Fruit fly (Drosophila melanogaster) whole organism, prepupa: ENCODE data around the gene Or88a.

Experiments used
- Blimp-1 ChIP-seq: fragments of 200-800 bp; sonication (Bioruptor generic); optimal IDR thresholded peaks from 3 replicates; lab custom pipeline; 2017; ENCODE audit warnings: missing biosample characterization, missing genetic modification characterization, mild to moderate bottlenecking, moderate library complexity, missing genetic modification reagents
- CG10631 ChIP-seq: fragments of 200-800 bp; sonication (Bioruptor generic); optimal IDR thresholded peaks from 2 replicates; lab custom pipeline; 2016; ENCODE audit warnings: missing biosample characterization, missing genetic modification characterization
- CG10669 ChIP-seq: fragments of 200-800 bp; sonication (Bioruptor generic); optimal IDR thresholded peaks from 3 replicates; lab custom pipeline; 2018; ENCODE audit warnings: missing biosample characterization, mild to moderate bottlenecking, missing genetic modification characterization, moderate library complexity
- CG11294 ChIP-seq: fragments of 200-800 bp; sonication (Bioruptor generic); IDR thresholded peaks from 2 replicates; pipeline ENCODE4 v1.3.6; 2022; ENCODE audit warnings: missing biosample characterization, missing genetic modification characterization
- CG11762 ChIP-seq: fragments of 200-800 bp; sonication (Bioruptor generic); optimal IDR thresholded peaks from 3 replicates; lab custom pipeline; 2016; ENCODE audit warnings: missing biosample characterization, missing genetic modification characterization; ENCODE audit not compliant: insufficient read depth
- CG15336 ChIP-seq: fragments of 200-800 bp; sonication (Bioruptor generic); IDR thresholded peaks from 2 replicates; pipeline ENCODE4 v1.3.6; 2022; ENCODE audit warnings: missing biosample characterization, missing genetic modification characterization
- CG31627 ChIP-seq: fragments of 200-800 bp; sonication (Bioruptor generic); optimal IDR thresholded peaks from 3 replicates; lab custom pipeline; 2016; ENCODE audit warnings: missing biosample characterization, missing genetic modification characterization
- CG32006 ChIP-seq: fragments of 200-800 bp; sonication (Bioruptor generic); optimal IDR thresholded peaks from 3 replicates; lab custom pipeline; 2017; ENCODE audit warnings: missing biosample characterization, mild to moderate bottlenecking, missing genetic modification characterization
- CG34406 ChIP-seq: fragments of 200-800 bp; sonication (Bioruptor generic); optimal IDR thresholded peaks from 3 replicates; lab custom pipeline; 2016; ENCODE audit warnings: missing biosample characterization, missing genetic modification characterization
- CG3919 ChIP-seq: fragments of 200-800 bp; sonication (Bioruptor generic); optimal IDR thresholded peaks from 3 replicates; lab custom pipeline; 2016; ENCODE audit warnings: missing biosample characterization, missing genetic modification characterization
- CG4318 ChIP-seq: fragments of 200-800 bp; sonication (Bioruptor generic); optimal IDR thresholded peaks from 3 replicates; lab custom pipeline; 2017; ENCODE audit warnings: missing biosample characterization, mild to moderate bottlenecking, missing genetic modification characterization
- CG6792 ChIP-seq: fragments of 200-800 bp; sonication (Bioruptor generic); optimal IDR thresholded peaks from 3 replicates; lab custom pipeline; 2016; ENCODE audit warnings: missing biosample characterization, missing genetic modification characterization
- CG6808 ChIP-seq: fragments of 200-800 bp; sonication (Bioruptor generic); optimal IDR thresholded peaks from 3 replicates; lab custom pipeline; 2017; ENCODE audit warnings: missing biosample characterization, missing genetic modification characterization, mild to moderate bottlenecking, moderate library complexity, missing genetic modification reagents
- CG7368 ChIP-seq: fragments of 200-800 bp; sonication (Bioruptor generic); optimal IDR thresholded peaks from 3 replicates; lab custom pipeline; 2016; ENCODE audit warnings: missing biosample characterization, missing genetic modification characterization
- CG8119 ChIP-seq: fragments of 200-800 bp; sonication (Bioruptor generic); IDR thresholded peaks from 3 replicates; pipeline ENCODE4 v1.3.6; 2022; ENCODE audit warnings: missing biosample characterization, missing genetic modification characterization
- CG8319 ChIP-seq: fragments of 200-800 bp; sonication (Bioruptor generic); optimal IDR thresholded peaks from 3 replicates; lab custom pipeline; 2016; ENCODE audit warnings: missing biosample characterization, missing genetic modification characterization
- CG8632 ChIP-seq: fragments of 200-800 bp; sonication (Bioruptor generic); optimal IDR thresholded peaks from 3 replicates; lab custom pipeline; 2016; ENCODE audit warnings: missing biosample characterization, missing genetic modification characterization
- Eip75B ChIP-seq: fragments of 200-800 bp; sonication (Bioruptor generic); optimal IDR thresholded peaks from 3 replicates; lab custom pipeline; 2016; ENCODE audit warnings: missing biosample characterization, missing genetic modification characterization
- Eip78C ChIP-seq: fragments of 200-800 bp; sonication (Bioruptor generic); peaks from one replicate; lab custom pipeline; 2016; ENCODE audit warnings: missing biosample characterization, missing genetic modification characterization
- Eip93F ChIP-seq: fragments of 200-800 bp; sonication (Bioruptor generic); optimal IDR thresholded peaks from 2 replicates; lab custom pipeline; 2016; ENCODE audit warnings: missing biosample characterization, mild to moderate bottlenecking, missing genetic modification characterization
- Ets21C ChIP-seq: fragments of 200-800 bp; sonication (Bioruptor generic); optimal IDR thresholded peaks from 3 replicates; lab custom pipeline; 2016; ENCODE audit warnings: missing biosample characterization, missing genetic modification characterization
- Ets96B ChIP-seq: fragments of 200-800 bp; optimal IDR thresholded peaks from 2 replicates; lab custom pipeline; 2019; ENCODE audit warnings: missing biosample characterization, mild to moderate bottlenecking, missing genetic modification characterization, moderate library complexity
- Hr38 ChIP-seq: sonication (Bioruptor generic); optimal IDR thresholded peaks from 2 replicates; lab custom pipeline; 2016; ENCODE audit warnings: missing biosample characterization, missing genetic modification characterization
- Hr39 ChIP-seq: fragments of 200-800 bp; sonication (Bioruptor generic); optimal IDR thresholded peaks from 2 replicates; lab custom pipeline; 2016; ENCODE audit warnings: missing biosample characterization, missing genetic modification characterization
- Hr4 ChIP-seq: fragments of 200-800 bp; sonication (Bioruptor generic); optimal IDR thresholded peaks from 3 replicates; lab custom pipeline; 2016; ENCODE audit warnings: missing biosample characterization, missing genetic modification characterization
- Lpt ChIP-seq: fragments of 200-800 bp; sonication (Bioruptor generic); optimal IDR thresholded peaks from 3 replicates; lab custom pipeline; 2016; ENCODE audit warnings: missing biosample characterization, missing genetic modification characterization
- OdsH ChIP-seq: fragments of 200-800 bp; sonication (Bioruptor generic); optimal IDR thresholded peaks from 3 replicates; lab custom pipeline; 2016; ENCODE audit warnings: missing biosample characterization, missing genetic modification characterization
- Sox102F ChIP-seq: fragments of 200-800 bp; sonication (Bioruptor generic); optimal IDR thresholded peaks from 2 replicates; lab custom pipeline; 2016; ENCODE audit warnings: missing biosample characterization, mild to moderate bottlenecking, missing genetic modification characterization
- acj6 ChIP-seq: fragments of 200-800 bp; sonication (Bioruptor generic); optimal IDR thresholded peaks from 3 replicates; lab custom pipeline; 2016; ENCODE audit warnings: missing biosample characterization, missing genetic modification characterization
- cyc ChIP-seq: fragments of 200-800 bp; sonication (Bioruptor generic); optimal IDR thresholded peaks from 3 replicates; lab custom pipeline; 2016; ENCODE audit warnings: missing biosample characterization, missing genetic modification characterization
- dac ChIP-seq: fragments of 200-800 bp; sonication (Bioruptor generic); optimal IDR thresholded peaks from 2 replicates; lab custom pipeline; 2017; ENCODE audit warnings: missing biosample characterization, mild to moderate bottlenecking, missing genetic modification characterization
- eg ChIP-seq: fragments of 200-800 bp; sonication (Bioruptor generic); IDR thresholded peaks from 3 replicates; pipeline ENCODE4 v1.3.6; 2022; ENCODE audit warnings: missing biosample characterization, missing genetic modification characterization
- esn ChIP-seq: fragments of 200-800 bp; sonication (Bioruptor generic); optimal IDR thresholded peaks from 2 replicates; lab custom pipeline; 2016; ENCODE audit warnings: missing biosample characterization, mild to moderate bottlenecking, missing genetic modification characterization, moderate library complexity
- fd59A ChIP-seq: fragments of 200-800 bp; sonication (Bioruptor generic); optimal IDR thresholded peaks from 2 replicates; lab custom pipeline; 2017; ENCODE audit warnings: missing biosample characterization, mild to moderate bottlenecking, missing genetic modification characterization, missing genetic modification reagents
- fd85E ChIP-seq: fragments of 200-800 bp; sonication (Bioruptor generic); optimal IDR thresholded peaks from 3 replicates; lab custom pipeline; 2016; ENCODE audit warnings: missing biosample characterization, missing genetic modification characterization
- fkh ChIP-seq: fragments of 200-800 bp; sonication (Bioruptor generic); optimal IDR thresholded peaks from 3 replicates; lab custom pipeline; 2017; ENCODE audit warnings: missing biosample characterization, mild to moderate bottlenecking, missing genetic modification characterization, moderate library complexity
- lz ChIP-seq: fragments of 200-800 bp; sonication (Bioruptor generic); optimal IDR thresholded peaks from 3 replicates; lab custom pipeline; 2016; ENCODE audit warnings: missing biosample characterization, missing genetic modification characterization
- pdm3 ChIP-seq: fragments of 200-800 bp; sonication (Bioruptor generic); optimal IDR thresholded peaks from 3 replicates; lab custom pipeline; 2016; ENCODE audit warnings: missing biosample characterization, missing genetic modification characterization
- spab ChIP-seq: fragments of 200-800 bp; sonication (Bioruptor generic); optimal IDR thresholded peaks from 2 replicates; lab custom pipeline; 2017; ENCODE audit warnings: missing biosample characterization, mild to moderate bottlenecking, missing genetic modification characterization, missing genetic modification reagents
- svp ChIP-seq: fragments of 200-800 bp; sonication (Bioruptor generic); peaks from one replicate; lab custom pipeline; 2016; ENCODE audit warnings: missing biosample characterization, missing genetic modification characterization
- topi ChIP-seq: fragments of 200-800 bp; sonication (Bioruptor generic); optimal IDR thresholded peaks from 3 replicates; lab custom pipeline; 2016; ENCODE audit warnings: missing biosample characterization, missing genetic modification characterization
- vri ChIP-seq: fragments of 200-800 bp; sonication (Bioruptor generic); optimal IDR thresholded peaks from 3 replicates; lab custom pipeline; 2016; ENCODE audit warnings: missing biosample characterization, mild to moderate bottlenecking, missing genetic modification characterization

Or88a gene

DNA sequence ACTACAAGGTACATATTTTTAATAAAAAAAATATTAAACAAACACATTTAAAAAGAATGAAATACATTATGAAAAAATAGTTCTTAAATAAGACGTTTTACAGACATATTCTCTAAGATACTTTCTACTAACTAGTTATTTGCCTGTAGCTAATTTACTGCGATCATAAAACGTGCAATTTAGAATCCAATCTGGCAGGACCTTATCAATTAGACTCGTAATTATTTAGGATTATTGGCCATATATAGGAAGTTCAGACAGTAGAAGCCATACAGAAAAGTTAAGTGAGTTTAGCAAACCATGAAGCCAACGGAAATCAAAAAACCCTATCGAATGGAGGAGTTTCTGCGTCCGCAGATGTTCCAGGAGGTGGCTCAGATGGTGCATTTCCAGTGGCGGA, at the start of gene Or88a:
Gene Or88a (plus strand): TSS at position 301 of the 400 bp plus-strand sequence.
- TF ChIP-seq lz = no peak
- no peak for TF ChIP-seq topi (GFP tag; lab: Kevin White, UChicago)
- no peak for TF ChIP-seq acj6 (GFP tag; lab: Kevin White, UChicago)
- no peak for TF ChIP-seq CG10669 (GFP tag; lab: Kevin White, UChicago)
- TF ChIP-seq CG32006 (GFP tag; lab: Kevin White, UChicago) = no peak
- TF ChIP-seq Hr39 (GFP tag; lab: Kevin White, UChicago) = no peak
- TF ChIP-seq esn = no peak

DNA sequence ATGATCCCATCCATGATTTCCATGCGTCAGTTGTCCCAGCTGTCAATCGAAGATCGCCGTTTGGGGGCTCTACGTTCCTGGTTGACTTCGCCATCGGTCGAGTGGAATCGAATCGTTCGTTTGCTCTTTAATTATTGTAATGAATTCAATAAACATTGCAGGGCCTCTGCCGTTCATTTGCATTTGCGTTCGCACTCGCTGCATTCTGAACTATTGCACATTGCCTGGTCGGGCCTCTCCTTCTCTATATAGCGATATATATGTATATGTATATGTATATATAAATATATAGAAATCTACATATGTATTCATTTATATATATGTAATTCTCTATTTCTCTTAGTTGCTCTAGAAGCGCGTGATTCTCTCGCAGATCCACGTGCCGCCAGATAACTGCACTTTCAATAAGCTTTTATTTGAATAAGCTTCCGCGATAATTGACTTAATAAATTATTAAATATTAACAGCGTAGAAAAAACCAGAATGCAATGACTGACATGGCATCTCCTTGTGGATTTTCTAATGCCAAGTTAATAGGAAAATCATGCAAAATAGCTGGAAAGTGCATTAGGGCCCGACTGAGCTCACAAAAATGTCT, 49.4 kb upstream of the Or88a start:
- TF ChIP-seq Hr39 (GFP tag; lab: Kevin White, UChicago) = no peak
- peak; percentile 21 for TF ChIP-seq Eip78C
- no peak for TF ChIP-seq CG3919

DNA sequence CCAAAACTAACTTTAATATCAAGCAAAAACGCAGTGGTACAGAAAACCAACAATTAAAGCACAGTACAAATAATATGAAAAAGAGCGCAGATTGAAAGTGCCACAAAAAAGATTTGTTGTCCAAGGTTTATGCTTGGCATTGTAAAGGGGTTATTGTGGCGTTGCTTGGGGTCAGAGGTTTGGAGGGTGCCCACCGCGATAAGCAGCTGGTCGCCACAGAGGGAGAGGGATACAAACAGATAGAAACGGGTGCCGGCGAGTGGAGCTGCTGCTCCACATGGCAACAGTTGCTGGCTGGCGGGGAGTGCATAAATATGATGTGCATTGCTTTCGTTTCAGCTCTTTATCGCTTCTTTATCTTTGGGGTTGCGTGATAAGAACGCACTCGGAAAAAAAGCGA, 48.8 kb upstream of the Or88a start:
- TF ChIP-seq CG11762 (GFP tag; lab: Kevin White, UChicago) (no peak), CG7368 (GFP tag; lab: Kevin White, UChicago) (no peak), Ets96B (no peak), CG31627 (no peak), CG32006 (GFP tag; lab: Kevin White, UChicago) (no peak), eg (GFP tag; lab: Robert Waterston, UW) (no peak), vri (GFP tag; lab: Kevin White, UChicago) (peak; percentile 9), lz (no peak), svp (GFP tag; lab: Kevin White, UChicago) (peak; percentile 86)

DNA sequence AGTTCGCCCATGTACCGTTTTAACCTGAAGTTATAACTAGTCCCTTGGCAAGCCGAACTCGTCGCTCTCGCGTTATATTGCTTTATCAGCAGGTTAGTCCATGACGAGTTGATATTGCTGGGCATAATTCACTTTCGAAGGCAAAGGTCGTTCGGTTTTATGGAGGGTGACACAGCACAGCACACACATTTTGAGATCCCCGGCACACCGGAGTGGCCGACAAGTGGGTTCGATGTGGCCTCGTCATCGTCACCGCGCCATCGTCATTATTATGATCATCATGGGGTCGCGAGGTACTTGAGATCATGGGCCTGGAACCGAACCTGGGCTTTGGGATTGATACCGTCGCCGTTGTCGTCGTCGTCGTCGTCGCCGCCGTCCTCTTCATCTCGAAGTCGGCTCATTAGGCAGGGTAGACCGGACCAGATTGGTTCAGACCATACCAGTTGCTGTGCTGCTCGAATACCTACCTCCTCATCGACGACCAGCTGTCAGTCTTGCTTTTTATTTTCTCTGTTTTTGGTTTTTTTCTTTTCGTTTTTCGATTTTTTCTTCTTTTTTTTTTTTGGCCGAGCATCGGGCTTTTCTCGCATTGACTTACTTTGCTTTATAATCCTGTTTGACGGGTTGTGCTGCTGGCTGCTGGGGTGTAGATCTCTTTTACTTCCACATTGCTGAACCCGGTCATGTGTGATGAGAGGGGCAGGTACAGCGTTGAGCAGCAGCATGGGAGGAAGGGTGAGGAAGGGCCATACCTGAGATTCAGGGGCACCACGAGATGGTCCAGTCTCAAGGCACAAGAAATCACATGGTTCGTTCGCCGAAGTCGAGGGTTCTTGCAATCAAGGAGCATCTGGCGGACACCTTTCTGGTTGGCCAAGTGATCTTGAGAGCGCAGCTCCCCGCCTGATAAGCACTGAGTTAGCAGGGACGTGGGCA, 47.9 kb upstream of the Or88a start:
- peak; percentile 94 for TF ChIP-seq Lpt (GFP tag; lab: Kevin White, UChicago)
- TF ChIP-seq CG8632 (GFP tag; lab: Kevin White, UChicago) = peak; percentile 83
- peak; percentile 97 for TF ChIP-seq eg (GFP tag; lab: Robert Waterston, UW)
- peak; percentile 8 for TF ChIP-seq Hr38
- no peak for TF ChIP-seq Hr39 (GFP tag; lab: Kevin White, UChicago)
- TF ChIP-seq CG11294 = peak; percentile 28; the same call in 1 of the 2 replicates
- no peak for TF ChIP-seq Ets21C
- TF ChIP-seq Eip75B = peak; percentile 82
- peak; percentile 41 for TF ChIP-seq dac (GFP tag; lab: Kevin White, UChicago)
- TF ChIP-seq cyc = no peak
- TF ChIP-seq spab (GFP tag; lab: Kevin White, UChicago) = peak; percentile 90
- TF ChIP-seq OdsH (GFP tag; lab: Kevin White, UChicago) = peak; percentile 57
- TF ChIP-seq CG8319 (GFP tag; lab: Kevin White, UChicago) = peak; percentile 43
- TF ChIP-seq Sox102F (GFP tag; lab: Kevin White, UChicago) = peak; percentile 66
- TF ChIP-seq CG6792 (GFP tag; lab: Kevin White, UChicago) = peak; percentile 70
- peak; percentile 40 for TF ChIP-seq CG10631
- TF ChIP-seq CG34406 = peak; percentile 83
- TF ChIP-seq fd59A (GFP tag; lab: Kevin White, UChicago) = peak; percentile 42
- no peak for TF ChIP-seq CG4318 (GFP tag; lab: Kevin White, UChicago)
- TF ChIP-seq Eip93F = peak; percentile 86
- peak; percentile 74 for TF ChIP-seq CG7368 (GFP tag; lab: Kevin White, UChicago)
- peak; percentile 90 for TF ChIP-seq Eip78C
- peak; percentile 67 for TF ChIP-seq CG10669 (GFP tag; lab: Kevin White, UChicago)
- TF ChIP-seq CG8119 = peak; percentile 97
- peak; percentile 96 for TF ChIP-seq CG6808 (GFP tag; lab: Kevin White, UChicago)
- peak; percentile 84 for TF ChIP-seq svp (GFP tag; lab: Kevin White, UChicago)
- peak; percentile 27 for TF ChIP-seq Hr4
- peak; percentile 95 for TF ChIP-seq CG15336 (GFP tag; lab: Robert Waterston, UW)
- TF ChIP-seq vri (GFP tag; lab: Kevin White, UChicago) = peak; percentile 88
- TF ChIP-seq Blimp-1 (GFP tag; lab: Kevin White, UChicago) = no peak
- peak; percentile 11 for TF ChIP-seq topi (GFP tag; lab: Kevin White, UChicago)
- peak; percentile 76 for TF ChIP-seq pdm3
- TF ChIP-seq fd85E (GFP tag; lab: Kevin White, UChicago) = peak; percentile 82
- TF ChIP-seq fkh = no peak
